Worm (Caenorhabditis elegans): Measurements from ENCODE around the gene mps-2.

ce11 chrII:354494-354893 lies 42.5 kb upstream of the mps-2 start:
- no peak for TF ChIP-seq ets-7 (tag; optimal IDR thresholded peaks at IDR 0.05)
- no peak for TF ChIP-seq ama-1 (optimal IDR thresholded peaks at IDR 0.05)
- no peak for TF ChIP-seq hmg-4 (GFP tag; optimal IDR thresholded peaks at IDR 0.05)
